Worm (Caenorhabditis elegans) whole organism, L2 larva: ENCODE measurements around the gene fbxa-156.

ENCODE experiments used
- R02D3.7 ChIP-seq: fragments of 150-350 bp; optimal IDR thresholded peaks from 2 replicates; lab custom pipeline; 2014; ENCODE audit warnings: missing biosample characterization, missing genetic modification characterization
- Y55F3AM.14 ChIP-seq: fragments of 200-800 bp; sonication (Bioruptor generic); optimal IDR thresholded peaks from 2 replicates; lab custom pipeline; 2018; ENCODE audit warnings: mild to moderate bottlenecking, missing genetic modification characterization, missing compliant biosample characterization
- ZK546.5 ChIP-seq: sonication (generic microtip); optimal IDR thresholded peaks from 2 replicates; lab custom pipeline; 2017; ENCODE audit warnings: missing biosample characterization, missing genetic modification characterization
- alr-1 ChIP-seq: fragments of 150-350 bp; optimal IDR thresholded peaks from 2 replicates; lab custom pipeline; 2014; ENCODE audit warnings: missing biosample characterization, missing genetic modification characterization
- aly-2 ChIP-seq: fragments of 150-350 bp; optimal IDR thresholded peaks from 2 replicates; lab custom pipeline; 2014; ENCODE audit warnings: missing biosample characterization, missing genetic modification characterization
- ama-1 ChIP-seq: fragments of 150-350 bp; optimal IDR thresholded peaks from 2 replicates; lab custom pipeline; 2018; ENCODE audit warnings: inconsistent platforms
- blmp-1 ChIP-seq: sonication (generic microtip); optimal IDR thresholded peaks from 2 replicates; lab custom pipeline; 2017; ENCODE audit warnings: missing genetic modification characterization, mild to moderate bottlenecking, missing compliant biosample characterization, antibody characterized with exemption, moderate library complexity; ENCODE audit not compliant: insufficient read depth
- ceh-16 ChIP-seq: fragments of 150-350 bp; optimal IDR thresholded peaks from 2 replicates; lab custom pipeline; 2014; ENCODE audit warnings: missing biosample characterization, missing genetic modification characterization
- ceh-82 ChIP-seq: fragments of 150-350 bp; optimal IDR thresholded peaks from 2 replicates; lab custom pipeline; 2014; ENCODE audit warnings: missing biosample characterization, missing genetic modification characterization
- dmd-4 ChIP-seq: sonication (generic microtip); optimal IDR thresholded peaks from 2 replicates; lab custom pipeline; 2017; ENCODE audit warnings: missing biosample characterization, missing genetic modification characterization
- egl-27 ChIP-seq: sonication (generic microtip); optimal IDR thresholded peaks from 3 replicates; lab custom pipeline; 2017; ENCODE audit warnings: missing biosample characterization, missing genetic modification reagents, missing genetic modification characterization
- elt-3 ChIP-seq: sonication (generic microtip); optimal IDR thresholded peaks from 2 replicates; lab custom pipeline; 2017; ENCODE audit warnings: missing biosample characterization, missing genetic modification characterization
- fos-1 ChIP-seq: fragments of 150-350 bp; optimal IDR thresholded peaks from 2 replicates; lab custom pipeline; 2014; ENCODE audit warnings: missing biosample characterization, missing genetic modification characterization
- gmeb-1 ChIP-seq: fragments of 150-350 bp; optimal IDR thresholded peaks from 2 replicates; lab custom pipeline; 2014; ENCODE audit warnings: missing biosample characterization, missing genetic modification characterization
- lin-11 ChIP-seq: fragments of 150-350 bp; sonication (generic microtip); optimal IDR thresholded peaks from 2 replicates; lab custom pipeline; 2014; ENCODE audit warnings: missing biosample characterization, missing genetic modification characterization, inconsistent platforms, mixed read lengths
- lin-13 ChIP-seq: fragments of 150-350 bp; optimal IDR thresholded peaks from 2 replicates; lab custom pipeline; 2014; ENCODE audit warnings: missing biosample characterization, missing genetic modification reagents, missing genetic modification characterization
- lin-39 ChIP-seq: fragments of 150-350 bp; optimal IDR thresholded peaks from 2 replicates; lab custom pipeline; 2014; ENCODE audit warnings: missing biosample characterization, missing genetic modification reagents, missing genetic modification characterization
- mab-5 ChIP-seq: fragments of 150-350 bp; optimal IDR thresholded peaks from 2 replicates; lab custom pipeline; 2014; ENCODE audit warnings: missing biosample characterization, missing genetic modification characterization
- mbf-1 ChIP-seq: sonication (generic microtip); optimal IDR thresholded peaks from 2 replicates; lab custom pipeline; 2017; ENCODE audit warnings: missing biosample characterization, missing genetic modification characterization
- nhr-10 ChIP-seq: sonication (generic microtip); optimal IDR thresholded peaks from 2 replicates; lab custom pipeline; 2017; ENCODE audit warnings: missing biosample characterization, missing genetic modification characterization
- nhr-11 ChIP-seq: fragments of 150-350 bp; optimal IDR thresholded peaks from 2 replicates; lab custom pipeline; 2014; ENCODE audit warnings: missing biosample characterization, missing genetic modification characterization
- nhr-21 ChIP-seq: fragments of 150-350 bp; optimal IDR thresholded peaks from 2 replicates; lab custom pipeline; 2014; ENCODE audit warnings: missing biosample characterization, missing genetic modification characterization
- nhr-23 ChIP-seq: fragments of 150-350 bp; optimal IDR thresholded peaks from 2 replicates; lab custom pipeline; 2014; ENCODE audit warnings: missing biosample characterization, missing genetic modification reagents, missing genetic modification characterization
- nhr-237 ChIP-seq: fragments of 150-350 bp; optimal IDR thresholded peaks from 2 replicates; lab custom pipeline; 2014; ENCODE audit warnings: missing biosample characterization, missing genetic modification characterization
- nhr-25 ChIP-seq: fragments of 150-350 bp; sonication (generic microtip); optimal IDR thresholded peaks from 3 replicates; lab custom pipeline; 2014; ENCODE audit warnings: missing biosample characterization, missing genetic modification characterization
- nhr-6 ChIP-seq: fragments of 150-350 bp; optimal IDR thresholded peaks from 2 replicates; lab custom pipeline; 2014; ENCODE audit warnings: missing biosample characterization, missing genetic modification characterization
- nhr-77 ChIP-seq: fragments of 150-350 bp; optimal IDR thresholded peaks from 2 replicates; lab custom pipeline; 2014; ENCODE audit warnings: missing biosample characterization, missing genetic modification characterization
- sem-4 ChIP-seq: fragments of 150-350 bp; optimal IDR thresholded peaks from 2 replicates; lab custom pipeline; 2014; ENCODE audit warnings: missing biosample characterization, missing genetic modification reagents, missing genetic modification characterization
- sma-3 ChIP-seq: sonication (generic microtip); optimal IDR thresholded peaks from 2 replicates; lab custom pipeline; 2016; ENCODE audit warnings: missing genetic modification reagents, missing genetic modification characterization, missing compliant biosample characterization
- sma-9 ChIP-seq, 2 experiments: fragments of 150-350 bp in 1 of 2; sonication (generic microtip) in 1 of 2; optimal IDR thresholded peaks; 2 replicates each; lab custom pipeline; 2014 to 2016; ENCODE audit warnings: missing genetic modification characterization in 2 of 2, mild to moderate bottlenecking in 1 of 2, missing biosample characterization in 1 of 2, missing compliant biosample characterization in 1 of 2, missing genetic modification reagents in 1 of 2, moderate library complexity in 1 of 2
- snpc-4 ChIP-seq: fragments of 150-350 bp; optimal IDR thresholded peaks from 2 replicates; lab custom pipeline; 2014; ENCODE audit warnings: missing biosample characterization, missing genetic modification characterization
- unc-39 ChIP-seq: fragments of 150-350 bp; optimal IDR thresholded peaks from 2 replicates; lab custom pipeline; 2014; ENCODE audit warnings: missing biosample characterization, missing genetic modification characterization
- unc-55 ChIP-seq: fragments of 150-350 bp; sonication (generic microtip); optimal IDR thresholded peaks from 3 replicates; lab custom pipeline; 2014; ENCODE audit warnings: missing biosample characterization, missing genetic modification reagents, missing genetic modification characterization
- unc-62 ChIP-seq: fragments of 150-350 bp; optimal IDR thresholded peaks from 2 replicates; lab custom pipeline; 2014; ENCODE audit warnings: missing biosample characterization, missing genetic modification reagents, missing genetic modification characterization
- zag-1 ChIP-seq: fragments of 150-350 bp; optimal IDR thresholded peaks from 2 replicates; lab custom pipeline; 2014; ENCODE audit warnings: missing biosample characterization, missing genetic modification characterization
- ztf-1 ChIP-seq: fragments of 200-800 bp; sonication (Bioruptor generic); conservative IDR thresholded peaks from 2 replicates; pipeline ENCODE4 v1.3.6; 2022; ENCODE audit warnings: missing genetic modification characterization, missing compliant biosample characterization
- ztf-11 ChIP-seq: sonication (generic microtip); optimal IDR thresholded peaks from 2 replicates; lab custom pipeline; 2017; ENCODE audit warnings: missing biosample characterization, missing genetic modification characterization
- ztf-4 ChIP-seq: fragments of 150-350 bp; optimal IDR thresholded peaks from 2 replicates; lab custom pipeline; 2014; ENCODE audit warnings: missing biosample characterization, missing genetic modification characterization

fbxa-156 gene

DNA sequence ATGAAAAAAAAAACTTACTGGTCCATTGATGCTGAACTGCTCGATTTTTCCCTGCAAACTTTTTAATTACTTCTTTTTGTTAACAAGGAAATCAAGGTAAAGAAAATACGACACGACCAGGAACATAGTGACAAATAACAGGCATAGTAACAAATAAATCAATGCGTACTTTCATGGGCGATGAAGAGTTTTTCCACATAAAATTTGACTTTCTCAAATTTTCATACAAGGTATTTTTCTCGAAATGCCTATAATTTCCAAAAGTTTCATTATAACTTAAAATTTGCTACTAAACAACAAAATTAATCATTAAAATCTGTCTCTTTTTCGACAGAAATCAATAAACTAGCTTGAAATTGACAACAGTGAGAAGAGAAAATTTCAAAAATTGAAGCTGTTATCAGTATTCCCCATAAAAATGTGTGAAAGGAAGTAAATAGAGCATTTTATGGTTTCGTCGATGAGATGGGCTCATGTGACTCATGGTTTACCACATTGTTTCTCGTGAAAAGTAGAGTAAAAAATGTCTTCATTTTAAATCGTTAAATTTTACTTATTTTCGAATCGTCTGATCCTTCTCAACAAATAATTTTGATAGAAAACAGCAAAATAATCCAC, at the start of gene fbxa-156:
Gene fbxa-156, minus strand, starts transcription at position 51 of the 618 bp plus-strand sequence.
- TF ChIP-seq elt-3 (tag; lab: Kevin White, UChicago) (no peak), fos-1 (tag; lab: Kevin White, UChicago) (peak; percentile 51), sma-3 (GFP tag; lab: Kevin White, UChicago) (no peak), dmd-4 (tag; lab: Kevin White, UChicago) (no peak)

DNA sequence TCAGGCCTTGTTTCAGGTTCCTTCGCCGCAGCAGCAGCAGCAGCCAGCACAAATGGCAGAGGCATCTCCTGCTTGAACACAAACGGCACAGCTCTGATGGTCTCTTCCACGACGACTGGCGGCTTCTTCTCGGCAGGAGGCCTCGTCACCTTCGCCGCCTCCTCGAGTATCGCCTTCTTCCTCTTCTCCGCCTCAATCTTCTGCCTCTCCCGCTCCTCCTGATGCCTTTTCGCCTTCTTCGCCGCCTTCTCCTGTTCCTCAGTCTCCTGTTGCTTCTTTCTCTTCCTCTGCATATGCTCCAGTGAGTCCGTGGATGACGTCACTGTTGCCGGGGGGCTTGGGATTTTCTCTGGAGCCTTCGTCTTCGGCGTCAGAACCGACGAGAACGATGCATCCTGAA, 48.9 kb upstream of the fbxa-156 start:
- TF ChIP-seq ceh-82 (tag; lab: Kevin White, UChicago) (no peak), unc-62 (no peak), nhr-21 (tag; lab: Kevin White, UChicago) (no peak), R02D3.7 (no peak), aly-2 (tag; lab: Kevin White, UChicago) (no peak), ceh-16 (tag; lab: Kevin White, UChicago) (no peak), fos-1 (tag; lab: Kevin White, UChicago) (no peak), sma-9 (GFP tag; optimal IDR thresholded peaks at IDR 0.05; lab: Kevin White, UChicago) (no peak), sma-9 (tag; optimal IDR thresholded peaks at IDR 0.05; lab: Kevin White, UChicago) (no peak), unc-39 (tag; lab: Kevin White, UChicago) (no peak), alr-1 (tag; lab: Kevin White, UChicago) (no peak), nhr-237 (tag; lab: Kevin White, UChicago) (no peak), dmd-4 (tag; lab: Kevin White, UChicago) (no peak), nhr-6 (tag; lab: Kevin White, UChicago) (no peak), ama-1 (no peak), sem-4 (tag; lab: Kevin White, UChicago) (no peak), lin-11 (no peak), ZK546.5 (tag; lab: Kevin White, UChicago) (no peak)

DNA sequence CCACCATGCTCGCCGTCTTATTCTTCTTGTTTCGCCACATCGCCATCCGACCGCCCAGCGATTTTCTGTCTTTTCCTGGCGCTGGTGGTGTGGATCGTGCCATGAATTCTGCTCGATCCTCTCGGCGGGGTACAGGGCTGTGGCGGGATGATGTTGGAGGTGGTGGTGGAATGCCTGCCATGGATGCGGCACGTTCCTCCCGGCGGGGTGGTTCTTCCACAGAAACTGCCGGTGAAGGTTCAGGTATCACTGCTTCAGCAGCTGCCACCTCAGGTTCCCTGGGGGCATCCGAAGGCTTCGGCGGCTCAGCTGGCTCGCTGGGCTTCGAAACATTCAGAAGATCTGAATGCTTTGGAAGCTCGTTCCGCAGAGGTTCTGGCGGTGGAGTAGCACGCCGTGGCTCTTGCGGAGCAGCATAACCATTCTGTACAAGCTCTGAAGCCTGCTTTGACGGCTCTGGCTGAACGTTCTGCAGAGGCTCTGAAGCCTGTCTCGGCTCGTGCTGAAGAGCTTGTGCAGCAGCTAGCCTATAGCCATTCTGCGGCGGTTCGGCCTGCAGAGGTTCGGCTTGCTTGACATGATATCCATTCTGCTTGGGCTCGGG, 48.4 kb upstream of the fbxa-156 start:
- TF ChIP-seq aly-2 (tag; lab: Kevin White, UChicago) = no peak

DNA sequence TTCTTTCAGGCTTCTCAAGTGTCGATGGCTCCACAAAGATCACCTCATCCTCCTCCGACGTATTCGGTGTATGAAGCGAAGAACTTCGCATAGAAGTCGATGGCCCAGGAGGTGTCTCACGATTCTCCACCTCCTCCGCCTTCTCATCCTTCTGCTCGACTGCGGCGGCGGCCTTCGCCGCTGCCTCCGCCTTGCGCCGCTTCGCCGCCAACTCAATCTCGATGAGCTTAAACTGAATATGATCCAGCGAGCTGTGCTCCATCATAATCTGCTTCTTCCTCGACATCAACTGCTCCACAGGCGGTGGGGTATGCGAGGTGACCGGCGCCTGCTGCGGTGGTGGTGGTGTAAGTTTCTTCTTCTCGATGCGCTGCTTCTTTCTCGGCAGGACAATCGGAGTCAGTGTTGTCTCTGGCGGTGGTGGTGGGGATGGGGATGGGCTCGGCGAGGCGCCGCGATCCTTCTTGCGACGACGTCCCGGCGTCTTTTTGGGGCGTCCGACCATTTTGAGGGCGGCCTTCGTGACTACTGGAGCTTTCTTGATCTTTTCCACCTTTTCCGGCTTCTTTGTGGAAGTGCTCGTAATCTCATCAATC, 47.4 kb upstream of the fbxa-156 start:
- TF ChIP-seq nhr-11 (tag; lab: Kevin White, UChicago) = no peak
- TF ChIP-seq ZK546.5 (tag; lab: Kevin White, UChicago) = no peak
- TF ChIP-seq nhr-77 (tag; lab: Kevin White, UChicago) = no peak
- TF ChIP-seq dmd-4 (tag; lab: Kevin White, UChicago) = no peak
- no peak for TF ChIP-seq ama-1
- TF ChIP-seq unc-55 = no peak
- TF ChIP-seq fos-1 (tag; lab: Kevin White, UChicago) = no peak
- no peak for TF ChIP-seq ztf-11
- no peak for TF ChIP-seq gmeb-1 (tag; lab: Kevin White, UChicago)
- TF ChIP-seq, all 48 proteins: peak for 0

DNA sequence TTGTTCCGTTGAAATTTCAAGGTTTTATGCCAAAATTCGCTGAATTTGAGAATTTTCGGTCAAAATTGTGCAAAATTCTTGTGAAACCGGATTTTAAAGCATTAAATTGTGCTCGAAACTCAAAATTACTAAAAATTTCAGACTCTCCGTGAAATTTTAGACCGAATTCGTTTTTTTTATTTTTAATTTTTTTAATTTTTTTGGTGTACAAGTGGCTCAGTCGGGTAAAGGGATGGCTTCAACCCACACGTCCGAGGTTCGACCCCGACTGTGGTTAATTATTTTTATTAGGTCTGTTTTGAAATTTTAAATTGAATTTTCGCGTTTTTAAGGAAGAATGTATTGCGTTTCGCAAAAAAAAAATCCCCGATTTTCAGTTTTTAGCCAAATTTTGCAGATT, 42.4 kb upstream of the fbxa-156 start:
- TF ChIP-seq ceh-16 (tag; lab: Kevin White, UChicago) = no peak
- TF ChIP-seq elt-3 (tag; lab: Kevin White, UChicago) = no peak
- TF ChIP-seq nhr-25 (tag; lab: Kevin White, UChicago) = no peak
- TF ChIP-seq ceh-82 (tag; lab: Kevin White, UChicago) = no peak
- no peak for TF ChIP-seq unc-39 (tag; lab: Kevin White, UChicago)
- no peak for TF ChIP-seq ZK546.5 (tag; lab: Kevin White, UChicago)
- TF ChIP-seq fos-1 (tag; lab: Kevin White, UChicago) = no peak

DNA sequence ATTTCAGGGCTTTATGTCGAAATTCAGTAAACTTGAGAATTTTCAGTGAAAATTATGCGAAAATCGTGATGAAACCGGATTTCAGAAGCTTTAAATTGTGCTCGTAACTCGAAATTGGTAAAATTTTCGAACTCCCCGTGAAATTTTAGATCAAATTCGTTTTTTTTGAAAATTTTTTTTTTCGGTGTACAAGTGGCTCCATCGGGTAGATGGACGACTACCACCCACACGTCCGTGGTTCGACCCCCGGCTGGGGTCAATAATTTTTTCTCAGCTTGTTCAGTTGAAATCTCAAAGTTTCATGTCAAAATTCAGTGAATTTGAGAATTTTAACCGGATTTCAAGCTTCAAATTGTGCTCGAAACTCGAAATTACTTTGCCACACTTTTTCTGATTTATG, 39.3 kb upstream of the fbxa-156 start:
- no peak for TF ChIP-seq nhr-10
- no peak for TF ChIP-seq aly-2 (tag; lab: Kevin White, UChicago)
- TF ChIP-seq nhr-21 (tag; lab: Kevin White, UChicago) = no peak
- no peak for TF ChIP-seq unc-39 (tag; lab: Kevin White, UChicago)
- TF ChIP-seq, all 48 proteins: peak for 0

DNA sequence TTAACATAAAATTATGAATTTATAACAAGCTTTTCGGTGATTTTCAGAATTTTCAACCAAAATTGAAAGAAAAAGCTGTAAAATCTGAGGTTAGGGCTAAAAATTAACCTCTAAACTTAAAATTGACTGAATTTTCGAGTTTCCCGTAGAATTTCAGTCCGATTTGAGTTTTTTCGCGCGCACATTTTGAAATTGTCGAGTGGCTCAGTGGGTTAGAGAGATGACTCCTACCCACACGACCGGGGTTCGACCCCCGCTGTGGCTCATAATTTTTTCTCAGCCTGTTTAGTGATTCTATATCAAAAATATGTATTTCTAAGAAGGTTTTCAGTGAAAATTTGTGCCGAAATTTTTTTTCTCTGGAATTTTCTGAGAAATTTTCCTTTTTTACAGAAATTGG, 35.2 kb upstream of the fbxa-156 start:
- no peak for TF ChIP-seq ztf-1 (GFP tag; lab: Robert Waterston, UW)
- TF ChIP-seq ama-1 = no peak
- TF ChIP-seq mbf-1 (tag; lab: Kevin White, UChicago) = no peak
- no peak for TF ChIP-seq mab-5
- no peak for TF ChIP-seq ceh-16 (tag; lab: Kevin White, UChicago)
- no peak for TF ChIP-seq nhr-23 (tag; lab: Kevin White, UChicago)
- no peak for TF ChIP-seq lin-39
- no peak for TF ChIP-seq ztf-4
- TF ChIP-seq ceh-82 (tag; lab: Kevin White, UChicago) = no peak
- no peak for TF ChIP-seq snpc-4
- no peak for TF ChIP-seq nhr-237 (tag; lab: Kevin White, UChicago)
- TF ChIP-seq egl-27 (tag; lab: Kevin White, UChicago) = no peak
- no peak for TF ChIP-seq zag-1 (tag; lab: Kevin White, UChicago)
- no peak for TF ChIP-seq nhr-77 (tag; lab: Kevin White, UChicago)
- TF ChIP-seq blmp-1 (tag; lab: Kevin White, UChicago) = no peak
- no peak for TF ChIP-seq Y55F3AM.14 (GFP tag; lab: Kevin White, UChicago)
- no peak for TF ChIP-seq lin-13
